Worm (Caenorhabditis elegans) whole organism, late embryonic: ENCODE measurements around the gene oac-14.

Experiments
- C38D4.7 ChIP-seq: fragments of 200-800 bp; sonication (Bioruptor generic); optimal IDR thresholded peaks from 2 replicates; lab custom pipeline; 2018; ENCODE audit warnings: mild to moderate bottlenecking, missing genetic modification characterization, moderate library complexity, missing compliant biosample characterization
- F13H6.1 ChIP-seq: sonication (generic microtip); optimal IDR thresholded peaks from 2 replicates; lab custom pipeline; 2016; ENCODE audit warnings: missing genetic modification characterization, missing compliant biosample characterization
- K02D7.2 ChIP-seq: sonication (generic microtip); optimal IDR thresholded peaks from 2 replicates; lab custom pipeline; 2017; ENCODE audit warnings: mild to moderate bottlenecking, missing genetic modification characterization, missing compliant biosample characterization
- K09A11.1 ChIP-seq: sonication (generic microtip); optimal IDR thresholded peaks from 2 replicates; lab custom pipeline; 2017; ENCODE audit warnings: antibody characterized with exemption, mild to moderate bottlenecking, missing genetic modification characterization, missing compliant biosample characterization; ENCODE audit not compliant: insufficient read depth
- T23F11.4 ChIP-seq: fragments of 200-800 bp; sonication (Bioruptor generic); optimal IDR thresholded peaks from 2 replicates; lab custom pipeline; 2018; ENCODE audit warnings: mild to moderate bottlenecking, missing genetic modification characterization, missing compliant biosample characterization
- ama-1 ChIP-seq: fragments of 150-350 bp; optimal IDR thresholded peaks from 2 replicates; lab custom pipeline; 2014
- ceh-14 ChIP-seq: sonication (generic microtip); optimal IDR thresholded peaks from 2 replicates; lab custom pipeline; 2016; ENCODE audit warnings: missing genotype, missing genetic modification characterization, missing compliant biosample characterization
- ceh-18 ChIP-seq: sonication (generic microtip); optimal IDR thresholded peaks from 2 replicates; lab custom pipeline; 2016; ENCODE audit warnings: missing genetic modification characterization, missing compliant biosample characterization
- ceh-19 ChIP-seq: fragments of 200-800 bp; sonication (Bioruptor generic); optimal IDR thresholded peaks from 2 replicates; lab custom pipeline; 2018; ENCODE audit warnings: mild to moderate bottlenecking, missing genetic modification characterization, missing compliant biosample characterization
- ceh-2 ChIP-seq: sonication (generic microtip); optimal IDR thresholded peaks from 2 replicates; lab custom pipeline; 2016; ENCODE audit warnings: missing genotype, missing genetic modification characterization, missing compliant biosample characterization
- ceh-22 ChIP-seq: sonication (generic microtip); optimal IDR thresholded peaks from 2 replicates; lab custom pipeline; 2017; ENCODE audit warnings: missing biosample characterization, missing genetic modification characterization
- ceh-30 ChIP-seq: fragments of 150-350 bp; optimal IDR thresholded peaks from 2 replicates; lab custom pipeline; 2014; ENCODE audit warnings: missing biosample characterization, missing genetic modification characterization
- ceh-31 ChIP-seq: sonication (generic microtip); optimal IDR thresholded peaks from 2 replicates; lab custom pipeline; 2016; ENCODE audit warnings: missing genetic modification characterization, missing compliant biosample characterization
- ceh-45 ChIP-seq: fragments of 200-800 bp; sonication (Bioruptor generic); IDR thresholded peaks from 2 replicates; pipeline ENCODE4 v1.3.6; 2022; ENCODE audit warnings: missing genetic modification reagents, missing genetic modification characterization, missing compliant biosample characterization
- ceh-48 ChIP-seq: sonication (generic microtip); optimal IDR thresholded peaks from 2 replicates; lab custom pipeline; 2016; ENCODE audit warnings: missing genetic modification characterization, inconsistent platforms, missing compliant biosample characterization
- ceh-9 ChIP-seq: sonication (generic microtip); optimal IDR thresholded peaks from 2 replicates; lab custom pipeline; 2016; ENCODE audit warnings: mild to moderate bottlenecking, missing genetic modification characterization, inconsistent platforms, missing compliant biosample characterization
- che-1 ChIP-seq: sonication (generic microtip); optimal IDR thresholded peaks from 2 replicates; lab custom pipeline; 2016; ENCODE audit warnings: mild to moderate bottlenecking, missing genetic modification characterization, missing compliant biosample characterization
- dmd-4 ChIP-seq: sonication (generic microtip); optimal IDR thresholded peaks from 2 replicates; lab custom pipeline; 2016; ENCODE audit warnings: borderline replicate concordance, missing genetic modification characterization, missing compliant biosample characterization
- dve-1 ChIP-seq: sonication (generic microtip); optimal IDR thresholded peaks from 2 replicates; lab custom pipeline; 2017; ENCODE audit warnings: antibody characterized with exemption, mild to moderate bottlenecking, missing genetic modification characterization, missing compliant biosample characterization
- elt-2 ChIP-seq: sonication (generic microtip); optimal IDR thresholded peaks from 2 replicates; lab custom pipeline; 2016; ENCODE audit warnings: missing genetic modification reagents, missing genetic modification characterization, missing compliant biosample characterization
- fax-1 ChIP-seq: sonication (generic microtip); optimal IDR thresholded peaks from 2 replicates; lab custom pipeline; 2016; ENCODE audit warnings: missing genotype, missing genetic modification characterization, missing compliant biosample characterization
- fkh-6 ChIP-seq: sonication (generic microtip); optimal IDR thresholded peaks from 2 replicates; lab custom pipeline; 2016; ENCODE audit warnings: missing genetic modification characterization, missing compliant biosample characterization
- gmeb-2 ChIP-seq: sonication (generic microtip); optimal IDR thresholded peaks from 2 replicates; lab custom pipeline; 2016; ENCODE audit warnings: missing genetic modification characterization, inconsistent platforms, missing compliant biosample characterization
- hlh-13 ChIP-seq: fragments of 200-800 bp; sonication (Bioruptor generic); optimal IDR thresholded peaks from 2 replicates; lab custom pipeline; 2018; ENCODE audit warnings: mild to moderate bottlenecking, missing genetic modification characterization, missing compliant biosample characterization
- hlh-15 ChIP-seq: sonication (generic microtip); optimal IDR thresholded peaks from 2 replicates; lab custom pipeline; 2016; ENCODE audit warnings: missing genetic modification characterization, missing compliant biosample characterization
- hlh-30 ChIP-seq: sonication (generic microtip); optimal IDR thresholded peaks from 2 replicates; lab custom pipeline; 2017; ENCODE audit warnings: antibody characterized with exemption, missing genetic modification characterization, missing compliant biosample characterization; ENCODE audit not compliant: insufficient read depth
- hlh-6 ChIP-seq: sonication (generic microtip); optimal IDR thresholded peaks from 2 replicates; lab custom pipeline; 2016; ENCODE audit warnings: missing genotype, missing genetic modification characterization, missing compliant biosample characterization
- hlh-8 ChIP-seq: sonication (generic microtip); optimal IDR thresholded peaks from 2 replicates; lab custom pipeline; 2016; ENCODE audit warnings: missing genotype, missing genetic modification characterization, missing compliant biosample characterization
- lim-6 ChIP-seq: sonication (generic microtip); optimal IDR thresholded peaks from 2 replicates; lab custom pipeline; 2016; ENCODE audit warnings: missing genetic modification characterization, missing compliant biosample characterization
- mec-3 ChIP-seq: sonication (generic microtip); optimal IDR thresholded peaks from 2 replicates; lab custom pipeline; 2016; ENCODE audit warnings: borderline replicate concordance, missing genetic modification characterization, missing compliant biosample characterization
- nfya-1 ChIP-seq: sonication (generic microtip); optimal IDR thresholded peaks from 2 replicates; lab custom pipeline; 2017; ENCODE audit warnings: missing genetic modification characterization, mild to moderate bottlenecking, missing compliant biosample characterization, antibody characterized with exemption, moderate library complexity
- npax-4 ChIP-seq: sonication (generic microtip); optimal IDR thresholded peaks from 2 replicates; lab custom pipeline; 2016; ENCODE audit warnings: missing genetic modification characterization, missing compliant biosample characterization
- pag-3 ChIP-seq: sonication (generic microtip); optimal IDR thresholded peaks from 2 replicates; lab custom pipeline; 2016; ENCODE audit warnings: missing compliant biosample characterization, missing genetic modification characterization, borderline replicate concordance
- pat-9 ChIP-seq: fragments of 200-800 bp; sonication (Bioruptor generic); optimal IDR thresholded peaks from 2 replicates; lab custom pipeline; 2018; ENCODE audit warnings: mild to moderate bottlenecking, missing genetic modification characterization, moderate library complexity, missing compliant biosample characterization
- pax-1 ChIP-seq: fragments of 150-350 bp; optimal IDR thresholded peaks from 2 replicates; lab custom pipeline; 2014; ENCODE audit warnings: missing biosample characterization, missing genetic modification characterization
- pqm-1 ChIP-seq: sonication (generic microtip); optimal IDR thresholded peaks from 2 replicates; lab custom pipeline; 2016; ENCODE audit warnings: missing genetic modification characterization, missing compliant biosample characterization
- pros-1 ChIP-seq: fragments of 150-350 bp; optimal IDR thresholded peaks from 2 replicates; lab custom pipeline; 2014; ENCODE audit warnings: missing biosample characterization, missing genetic modification reagents, missing genetic modification characterization
- ref-2 ChIP-seq: sonication (generic microtip); optimal IDR thresholded peaks from 2 replicates; lab custom pipeline; 2016; ENCODE audit warnings: missing genetic modification characterization, missing compliant biosample characterization
- rnt-1 ChIP-seq: sonication (generic microtip); optimal IDR thresholded peaks from 2 replicates; lab custom pipeline; 2016; ENCODE audit warnings: missing genetic modification characterization, missing compliant biosample characterization
- sdc-2 ChIP-seq: sonication (generic microtip); optimal IDR thresholded peaks from 2 replicates; lab custom pipeline; 2016; ENCODE audit warnings: missing genotype, missing genetic modification characterization, missing compliant biosample characterization
- sox-4 ChIP-seq: sonication (generic microtip); optimal IDR thresholded peaks from 2 replicates; lab custom pipeline; 2017; ENCODE audit warnings: mild to moderate bottlenecking, missing genetic modification characterization, inconsistent platforms, missing compliant biosample characterization
- syd-9 ChIP-seq: sonication (generic microtip); optimal IDR thresholded peaks from 2 replicates; lab custom pipeline; 2016; ENCODE audit warnings: mild to moderate bottlenecking, missing genetic modification characterization, moderate library complexity, missing compliant biosample characterization
- tbx-2 ChIP-seq: sonication (generic microtip); optimal IDR thresholded peaks from 2 replicates; lab custom pipeline; 2016; ENCODE audit warnings: missing genetic modification characterization, missing compliant biosample characterization
- tbx-7 ChIP-seq: sonication (generic microtip); optimal IDR thresholded peaks from 2 replicates; lab custom pipeline; 2016; ENCODE audit warnings: missing genotype, missing genetic modification characterization, missing compliant biosample characterization
- ttx-3 ChIP-seq: sonication (generic microtip); optimal IDR thresholded peaks from 2 replicates; lab custom pipeline; 2016; ENCODE audit warnings: missing genetic modification reagents, missing genetic modification characterization, missing compliant biosample characterization
- unc-3 ChIP-seq, 2 experiments: fragments of 200-800 bp in 1 of 2; sonication (Bioruptor generic) in 1 of 2; sonication (generic microtip) in 1 of 2; conservative IDR thresholded peaks in 1 of 2; optimal IDR thresholded peaks in 1 of 2; 2 replicates each; pipeline versions ENCODE4 v1.3.6 to Lab custom; 2016 to 2022; ENCODE audit warnings: missing compliant biosample characterization in 2 of 2, missing genetic modification characterization in 2 of 2, missing genetic modification reagents in 1 of 2
- unc-55 ChIP-seq: sonication (generic microtip); optimal IDR thresholded peaks from 2 replicates; lab custom pipeline; 2017; ENCODE audit warnings: missing biosample characterization, missing genetic modification reagents, missing genetic modification characterization
- unc-86 ChIP-seq: sonication (generic microtip); optimal IDR thresholded peaks from 2 replicates; lab custom pipeline; 2016; ENCODE audit warnings: missing genetic modification characterization, missing compliant biosample characterization
- ztf-16 ChIP-seq: sonication (generic microtip); optimal IDR thresholded peaks from 2 replicates; lab custom pipeline; 2017; ENCODE audit warnings: missing genetic modification characterization, missing compliant biosample characterization

The oac-14 gene

DNA sequence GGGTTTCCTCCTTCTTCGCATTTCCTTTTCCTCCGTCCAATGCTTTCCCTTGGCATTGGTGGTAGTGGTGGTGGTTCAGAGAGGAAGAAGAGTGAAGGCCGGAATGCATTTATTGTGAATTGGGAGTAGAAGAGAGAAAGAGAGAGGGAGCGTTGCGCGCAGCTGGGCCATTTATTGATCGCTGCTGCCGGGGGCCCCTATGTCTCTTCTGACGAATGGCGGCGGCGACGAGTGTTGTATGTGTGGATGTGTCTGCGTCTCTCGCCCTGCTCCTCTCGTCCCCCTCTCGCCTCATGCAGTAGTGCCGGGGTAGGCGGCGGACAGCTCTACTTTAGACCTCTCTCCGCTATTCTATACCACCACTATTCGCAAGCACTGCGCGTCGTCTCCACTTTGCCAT is 4.8 kb upstream of the oac-14 start, which contains the start of gene unc-115 (continued):
- TF ChIP-seq tbx-7 (tag; lab: Kevin White, UChicago) (peak; percentile 14), pros-1 (tag; lab: Kevin White, UChicago) (peak; percentile 97), ceh-2 (tag; lab: Kevin White, UChicago) (peak; percentile 64), che-1 (tag; lab: Kevin White, UChicago) (peak; percentile 3), T23F11.4 (GFP tag; lab: Kevin White, UChicago) (peak; percentile 74), tbx-2 (tag; lab: Kevin White, UChicago) (peak; percentile 92), lim-6 (tag; lab: Kevin White, UChicago) (peak; percentile 18), nfya-1 (peak; percentile 96), unc-55 (GFP tag; lab: Kevin White, UChicago) (peak; percentile 96), hlh-15 (tag; lab: Kevin White, UChicago) (no peak), ceh-14 (tag; lab: Kevin White, UChicago) (peak; percentile 86), rnt-1 (tag; lab: Kevin White, UChicago) (peak; percentile 75), ceh-48 (tag; lab: Kevin White, UChicago) (peak; percentile 97), ceh-18 (tag; lab: Kevin White, UChicago) (peak; percentile 91), mec-3 (tag; lab: Kevin White, UChicago) (no peak), pag-3 (peak; percentile 39), ztf-16 (tag; lab: Kevin White, UChicago) (no peak), hlh-6 (tag; lab: Kevin White, UChicago) (peak; percentile 29), unc-86 (tag; lab: Kevin White, UChicago) (peak; percentile 20), fkh-6 (tag; lab: Kevin White, UChicago) (peak; percentile 35), ceh-30 (tag; lab: Kevin White, UChicago) (no peak), sdc-2 (tag; lab: Kevin White, UChicago) (peak; percentile 81), hlh-30 (tag; lab: Kevin White, UChicago) (peak; percentile 50), npax-4 (tag; lab: Kevin White, UChicago) (no peak), dmd-4 (peak; percentile 12), ttx-3 (tag; lab: Kevin White, UChicago) (no peak), ceh-9 (tag; lab: Kevin White, UChicago) (no peak), F13H6.1 (tag; lab: Kevin White, UChicago) (peak; percentile 62), ref-2 (peak; percentile 93), syd-9 (peak; percentile 61), ceh-19 (peak; percentile 24), ceh-31 (tag; lab: Kevin White, UChicago) (peak; percentile 94)

DNA sequence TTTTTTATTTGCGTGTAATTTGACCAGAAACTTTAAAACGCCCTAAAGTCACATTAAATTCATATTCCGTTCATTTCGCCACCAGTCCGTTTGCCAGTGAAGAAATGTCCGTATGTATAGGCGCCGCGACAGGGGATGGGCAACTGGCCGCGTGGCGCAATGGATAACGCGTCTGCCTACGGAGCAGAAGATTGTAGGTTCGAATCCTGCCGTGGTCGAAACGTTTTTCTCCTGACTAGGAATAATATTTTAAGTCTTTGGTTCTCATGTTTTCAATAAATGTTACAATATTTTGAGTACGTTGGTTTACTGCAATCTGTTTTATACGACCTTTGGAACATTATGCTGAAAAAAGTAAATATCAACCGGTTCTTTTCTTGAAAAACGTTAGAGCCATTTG is 3.2 kb upstream of the oac-14 start:
- TF ChIP-seq gmeb-2 (tag; lab: Kevin White, UChicago) (peak; percentile 47), pat-9 (tag; lab: Kevin White, UChicago) (peak; percentile 53), elt-2 (tag; lab: Kevin White, UChicago) (peak; percentile 36), F13H6.1 (tag; lab: Kevin White, UChicago) (peak; percentile 22), dve-1 (tag; lab: Kevin White, UChicago) (peak; percentile 38), ama-1 (lab: Kevin White, UChicago) (no peak), hlh-6 (tag; lab: Kevin White, UChicago) (no peak), ceh-14 (tag; lab: Kevin White, UChicago) (no peak), ztf-16 (tag; lab: Kevin White, UChicago) (no peak), sox-4 (tag; lab: Kevin White, UChicago) (peak; percentile 53), unc-55 (GFP tag; lab: Kevin White, UChicago) (no peak), ceh-2 (tag; lab: Kevin White, UChicago) (no peak), pqm-1 (peak; percentile 46), ceh-31 (tag; lab: Kevin White, UChicago) (no peak), ceh-45 (GFP tag; lab: Robert Waterston, UW) (0 out of 2 replicates have a peak, but pooled peaks have one; percentile 49), ceh-9 (tag; lab: Kevin White, UChicago) (no peak), fax-1 (peak; percentile 8), unc-3 (GFP tag; conservative IDR thresholded peaks at IDR 0.05; lab: Robert Waterston, UW) (0 out of 2 replicates have a peak, but pooled peaks have one; percentile 25), unc-3 (tag; optimal IDR thresholded peaks at IDR 0.05; lab: Kevin White, UChicago) (no peak), ceh-22 (tag; lab: Kevin White, UChicago) (no peak), ceh-48 (tag; lab: Kevin White, UChicago) (no peak), hlh-8 (tag; lab: Kevin White, UChicago) (no peak), nfya-1 (no peak), ceh-18 (tag; lab: Kevin White, UChicago) (peak; percentile 49), syd-9 (peak; percentile 41), ref-2 (no peak), hlh-13 (peak; percentile 1), rnt-1 (tag; lab: Kevin White, UChicago) (no peak), pax-1 (tag; lab: Kevin White, UChicago) (no peak), K02D7.2 (tag; lab: Kevin White, UChicago) (no peak), C38D4.7 (peak; percentile 15), K09A11.1 (tag; lab: Kevin White, UChicago) (no peak)
